Fruit fly (Drosophila melanogaster): Measurements from ENCODE around the gene CG9004.

Gene CG9004

DNA sequence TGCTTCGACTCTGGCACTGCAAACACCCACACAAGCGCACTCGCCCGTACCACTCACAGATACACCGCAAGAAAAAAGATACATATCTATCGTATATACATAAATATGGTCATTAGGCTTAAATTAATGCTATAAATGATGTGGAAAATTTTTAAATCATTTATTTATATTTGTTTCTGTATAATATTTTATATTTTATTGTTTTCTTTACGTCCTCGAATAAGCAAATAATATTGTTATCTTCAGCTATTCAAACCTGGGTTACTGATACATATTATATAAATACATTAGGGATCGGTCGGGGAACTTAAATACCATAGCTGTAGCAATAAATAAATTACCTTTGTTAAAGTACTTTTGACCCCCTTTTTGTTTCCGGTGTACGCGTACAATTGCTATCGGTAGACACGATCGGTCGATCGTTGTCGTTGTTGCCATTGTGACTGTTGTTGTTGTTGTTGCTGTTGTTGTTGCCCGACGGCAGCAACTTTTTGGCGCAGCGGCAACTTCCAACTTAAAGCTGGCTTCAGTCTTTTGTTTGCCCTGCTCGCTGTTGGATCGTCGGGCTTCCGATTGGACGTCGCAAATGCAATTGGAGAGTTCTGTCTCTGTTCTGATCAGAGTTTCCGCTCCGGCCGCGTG is 44.0 kb downstream of the CG9004 start (continued):
- peak; percentile 68 for TF ChIP-seq grn (GFP tag; optimal IDR thresholded peaks at IDR 0.05)
- TF ChIP-seq hkb (optimal IDR thresholded peaks at IDR 0.05), result no peak
- TF ChIP-seq hkb (GFP tag; IDR thresholded peaks at IDR 0.05), result peak; percentile 58; the same call in 1 of the 2 replicates
- TF ChIP-seq CG3163 (GFP tag; optimal IDR thresholded peaks at IDR 0.05), result no peak
- TF ChIP-seq onecut (GFP tag; IDR thresholded peaks at IDR 0.05), result no peak
- peak; percentile 28 for TF ChIP-seq maf-S (GFP tag; optimal IDR thresholded peaks at IDR 0.05)
- TF ChIP-seq sens (GFP tag), result peak; percentile 77
- TF ChIP-seq CG1233 (GFP tag; optimal IDR thresholded peaks at IDR 0.05), result peak; percentile 63
- TF ChIP-seq CG43689 (GFP tag; IDR thresholded peaks at IDR 0.05), result 0 out of 2 replicates have a peak, but pooled peaks have one; percentile 42
- no peak for TF ChIP-seq ap (GFP tag; IDR thresholded peaks at IDR 0.05)
- TF ChIP-seq Max (GFP tag; optimal IDR thresholded peaks at IDR 0.05), result peak; percentile 28
- TF ChIP-seq CG16863 (GFP tag; optimal IDR thresholded peaks at IDR 0.05), result no peak
- TF ChIP-seq BtbVII (GFP tag; optimal IDR thresholded peaks at IDR 0.05), result peak; percentile 75
- TF ChIP-seq CG12769 (tag; optimal IDR thresholded peaks at IDR 0.05), result peak; percentile 22
- TF ChIP-seq kah (GFP tag; optimal IDR thresholded peaks at IDR 0.05), result peak; percentile 62
- no peak for TF ChIP-seq CG9609 (GFP tag; optimal IDR thresholded peaks at IDR 0.05)
- peak; percentile 76 for TF ChIP-seq CG4328 (GFP tag; optimal IDR thresholded peaks at IDR 0.05)
- peak; percentile 71 for TF ChIP-seq CG6254 (GFP tag; optimal IDR thresholded peaks at IDR 0.05)
- TF ChIP-seq CG10267 (tag; optimal IDR thresholded peaks at IDR 0.05), result peak; percentile 77
- no peak for TF ChIP-seq Doc3 (GFP tag; IDR thresholded peaks at IDR 0.05; ENCODE audit: partially characterized antibody)
- no peak for TF ChIP-seq Bteb2 (GFP tag; optimal IDR thresholded peaks at IDR 0.05)
- TF ChIP-seq CG12071 (GFP tag; optimal IDR thresholded peaks at IDR 0.05), result peak; percentile 35
- TF ChIP-seq odd (GFP tag; optimal IDR thresholded peaks at IDR 0.05), result peak; percentile 73
- peak; percentile 63 for TF ChIP-seq CG5180 (GFP tag; optimal IDR thresholded peaks at IDR 0.05)
- peak; percentile 32 to 49 for TF ChIP-seq Pdp1 (GFP tag; optimal IDR thresholded peaks at IDR 0.05)
- TF ChIP-seq Sox102F (GFP tag; optimal IDR thresholded peaks at IDR 0.05), result peak; percentile 81
- TF ChIP-seq salm (tag; optimal IDR thresholded peaks at IDR 0.05), result peak; percentile 57
- no peak for TF ChIP-seq MTF-1 (GFP tag; optimal IDR thresholded peaks at IDR 0.05; ENCODE audit: borderline replicate concordance)
- TF ChIP-seq fu2 (GFP tag; optimal IDR thresholded peaks at IDR 0.05), result no peak
- TF ChIP-seq PHDP (tag; optimal IDR thresholded peaks at IDR 0.05), result peak; percentile 76
- peak in 1 of 3 experiments; percentile 68 for TF ChIP-seq lola (GFP tag; optimal IDR thresholded peaks at IDR 0.05)
- TF ChIP-seq Ravus (GFP tag; IDR thresholded peaks at IDR 0.05), result no peak
- peak; percentile 61 for TF ChIP-seq ttk (GFP tag; IDR thresholded peaks at IDR 0.05)
- no peak for TF ChIP-seq CG11560 (tag; IDR thresholded peaks at IDR 0.05)
- no peak for TF ChIP-seq ems (GFP tag; optimal IDR thresholded peaks at IDR 0.05)
- peak; percentile 54 for TF ChIP-seq Six4 (GFP tag; optimal IDR thresholded peaks at IDR 0.05)
- TF ChIP-seq nmo (GFP tag; optimal IDR thresholded peaks at IDR 0.05), result peak; percentile 90
- TF ChIP-seq sna (GFP tag; IDR thresholded peaks at IDR 0.05; ENCODE audit: partially characterized antibody), result no peak
- peak; percentile 68 for TF ChIP-seq Abd-B (GFP tag; optimal IDR thresholded peaks at IDR 0.05)
- TF ChIP-seq CG2202 (tag; optimal IDR thresholded peaks at IDR 0.05), result peak; percentile 9
- TF ChIP-seq sisA (GFP tag; IDR thresholded peaks at IDR 0.05), result peak; percentile 57; the same call in 1 of the 2 replicates
- TF ChIP-seq CG32772 (GFP tag; IDR thresholded peaks at IDR 0.05), result peak; percentile 58; the same call in 1 of the 2 replicates
- peak; percentile 51 for TF ChIP-seq CG8359 (GFP tag; optimal IDR thresholded peaks at IDR 0.05; ENCODE audit: borderline replicate concordance)
- TF ChIP-seq crp (GFP tag; optimal IDR thresholded peaks at IDR 0.05), result peak in 1 of 2 experiments; percentile 14
- peak in 1 of 2 experiments; percentile 77 for TF ChIP-seq insv (GFP tag; optimal IDR thresholded peaks at IDR 0.05)
- TF ChIP-seq sima (GFP tag; optimal IDR thresholded peaks at IDR 0.05), result no peak
- TF ChIP-seq ranshi (GFP tag; IDR thresholded peaks at IDR 0.05), result peak; percentile 33; the same call in 1 of the 2 replicates
- peak; percentile 1 for TF ChIP-seq zfh2 (GFP tag; optimal IDR thresholded peaks at IDR 0.05)
- TF ChIP-seq CG17186 (GFP tag; optimal IDR thresholded peaks at IDR 0.05), result no peak
